Worm (Caenorhabditis elegans) whole organism, early embryonic: ENCODE results near the gene clec-161.

Source experiments
- F13C5.2 ChIP-seq: sonication (generic microtip); optimal IDR thresholded peaks from 2 replicates; lab custom pipeline; 2017; ENCODE audit warnings: mild to moderate bottlenecking, missing genetic modification characterization, inconsistent platforms, missing compliant biosample characterization
- ama-1 ChIP-seq: fragments of 150-350 bp; optimal IDR thresholded peaks from 2 replicates; lab custom pipeline; 2014
- ets-7 ChIP-seq: sonication (generic microtip); optimal IDR thresholded peaks from 2 replicates; lab custom pipeline; 2016; ENCODE audit warnings: missing genotype, missing genetic modification characterization, missing compliant biosample characterization
- tbx-37 ChIP-seq: fragments of 200-800 bp; sonication (Bioruptor generic); conservative IDR thresholded peaks from 2 replicates; pipeline ENCODE4 v1.3.6; 2022; ENCODE audit warnings: missing genetic modification reagents, missing genetic modification characterization, missing compliant biosample characterization
- tra-4 ChIP-seq: sonication (generic microtip); optimal IDR thresholded peaks from 2 replicates; lab custom pipeline; 2017; ENCODE audit warnings: missing genetic modification characterization, missing compliant biosample characterization

- no peak for TF ChIP-seq F13C5.2 (tag; lab: Kevin White, UChicago)
- no peak for TF ChIP-seq ama-1 (lab: Kevin White, UChicago)
- no peak for TF ChIP-seq ets-7 (tag; lab: Kevin White, UChicago)
- TF ChIP-seq tra-4 = no peak
- no peak for TF ChIP-seq tbx-37 (GFP tag; lab: Robert Waterston, UW)
Observed at ce11 chrIII:9639281-9640050, 30.9 kb upstream of the clec-161 start.
